Worm (Caenorhabditis elegans) whole organism, late embryonic: ENCODE results near the gene gldi-2.

ENCODE experiments used
- C08G9.2 ChIP-seq: sonication (generic microtip); optimal IDR thresholded peaks from 2 replicates; lab custom pipeline; 2016; ENCODE audit warnings: mild to moderate bottlenecking, missing genetic modification characterization, moderate library complexity, missing compliant biosample characterization
- C38D4.7 ChIP-seq: fragments of 200-800 bp; sonication (Bioruptor generic); optimal IDR thresholded peaks from 2 replicates; lab custom pipeline; 2018; ENCODE audit warnings: mild to moderate bottlenecking, missing genetic modification characterization, moderate library complexity, missing compliant biosample characterization
- K02D7.2 ChIP-seq: sonication (generic microtip); optimal IDR thresholded peaks from 2 replicates; lab custom pipeline; 2017; ENCODE audit warnings: mild to moderate bottlenecking, missing genetic modification characterization, missing compliant biosample characterization
- K09A11.1 ChIP-seq: sonication (generic microtip); optimal IDR thresholded peaks from 2 replicates; lab custom pipeline; 2017; ENCODE audit warnings: antibody characterized with exemption, mild to moderate bottlenecking, missing genetic modification characterization, missing compliant biosample characterization; ENCODE audit not compliant: insufficient read depth
- T23F11.4 ChIP-seq: fragments of 200-800 bp; sonication (Bioruptor generic); optimal IDR thresholded peaks from 2 replicates; lab custom pipeline; 2018; ENCODE audit warnings: mild to moderate bottlenecking, missing genetic modification characterization, missing compliant biosample characterization
- ahr-1 ChIP-seq: sonication (generic microtip); optimal IDR thresholded peaks from 2 replicates; lab custom pipeline; 2016; ENCODE audit warnings: missing genetic modification characterization, missing compliant biosample characterization
- ama-1 ChIP-seq: fragments of 150-350 bp; optimal IDR thresholded peaks from 2 replicates; lab custom pipeline; 2014
- ceh-14 ChIP-seq: sonication (generic microtip); optimal IDR thresholded peaks from 2 replicates; lab custom pipeline; 2016; ENCODE audit warnings: missing genotype, missing genetic modification characterization, missing compliant biosample characterization
- ceh-18 ChIP-seq: sonication (generic microtip); optimal IDR thresholded peaks from 2 replicates; lab custom pipeline; 2016; ENCODE audit warnings: missing genetic modification characterization, missing compliant biosample characterization
- ceh-22 ChIP-seq: sonication (generic microtip); optimal IDR thresholded peaks from 2 replicates; lab custom pipeline; 2017; ENCODE audit warnings: missing biosample characterization, missing genetic modification characterization
- ceh-24 ChIP-seq: sonication (generic microtip); optimal IDR thresholded peaks from 2 replicates; lab custom pipeline; 2016; ENCODE audit warnings: mild to moderate bottlenecking, missing genetic modification characterization, missing compliant biosample characterization
- ceh-31 ChIP-seq: sonication (generic microtip); optimal IDR thresholded peaks from 2 replicates; lab custom pipeline; 2016; ENCODE audit warnings: missing genetic modification characterization, missing compliant biosample characterization
- ceh-45 ChIP-seq: fragments of 200-800 bp; sonication (Bioruptor generic); IDR thresholded peaks from 2 replicates; pipeline ENCODE4 v1.3.6; 2022; ENCODE audit warnings: missing genetic modification reagents, missing genetic modification characterization, missing compliant biosample characterization
- ceh-9 ChIP-seq: sonication (generic microtip); optimal IDR thresholded peaks from 2 replicates; lab custom pipeline; 2016; ENCODE audit warnings: mild to moderate bottlenecking, missing genetic modification characterization, inconsistent platforms, missing compliant biosample characterization
- dmd-4 ChIP-seq: sonication (generic microtip); optimal IDR thresholded peaks from 2 replicates; lab custom pipeline; 2016; ENCODE audit warnings: borderline replicate concordance, missing genetic modification characterization, missing compliant biosample characterization
- elt-2 ChIP-seq: sonication (generic microtip); optimal IDR thresholded peaks from 2 replicates; lab custom pipeline; 2016; ENCODE audit warnings: missing genetic modification reagents, missing genetic modification characterization, missing compliant biosample characterization
- elt-4 ChIP-seq: sonication (generic microtip); optimal IDR thresholded peaks from 2 replicates; lab custom pipeline; 2016; ENCODE audit warnings: missing genetic modification characterization, missing compliant biosample characterization
- eyg-1 ChIP-seq: sonication (generic microtip); optimal IDR thresholded peaks from 2 replicates; lab custom pipeline; 2016; ENCODE audit warnings: missing genotype, missing genetic modification characterization, missing compliant biosample characterization
- fax-1 ChIP-seq: sonication (generic microtip); optimal IDR thresholded peaks from 2 replicates; lab custom pipeline; 2016; ENCODE audit warnings: missing genotype, missing genetic modification characterization, missing compliant biosample characterization
- fkh-6 ChIP-seq: sonication (generic microtip); optimal IDR thresholded peaks from 2 replicates; lab custom pipeline; 2016; ENCODE audit warnings: missing genetic modification characterization, missing compliant biosample characterization
- gmeb-2 ChIP-seq: sonication (generic microtip); optimal IDR thresholded peaks from 2 replicates; lab custom pipeline; 2016; ENCODE audit warnings: missing genetic modification characterization, inconsistent platforms, missing compliant biosample characterization
- hlh-13 ChIP-seq: fragments of 200-800 bp; sonication (Bioruptor generic); optimal IDR thresholded peaks from 2 replicates; lab custom pipeline; 2018; ENCODE audit warnings: mild to moderate bottlenecking, missing genetic modification characterization, missing compliant biosample characterization
- hlh-15 ChIP-seq: sonication (generic microtip); optimal IDR thresholded peaks from 2 replicates; lab custom pipeline; 2016; ENCODE audit warnings: missing genetic modification characterization, missing compliant biosample characterization
- hlh-30 ChIP-seq: sonication (generic microtip); optimal IDR thresholded peaks from 2 replicates; lab custom pipeline; 2017; ENCODE audit warnings: antibody characterized with exemption, missing genetic modification characterization, missing compliant biosample characterization; ENCODE audit not compliant: insufficient read depth
- hlh-6 ChIP-seq: sonication (generic microtip); optimal IDR thresholded peaks from 2 replicates; lab custom pipeline; 2016; ENCODE audit warnings: missing genotype, missing genetic modification characterization, missing compliant biosample characterization
- madf-2 ChIP-seq: sonication (generic microtip); optimal IDR thresholded peaks from 2 replicates; lab custom pipeline; 2017; ENCODE audit warnings: missing genetic modification characterization, missing compliant biosample characterization
- mec-3 ChIP-seq: sonication (generic microtip); optimal IDR thresholded peaks from 2 replicates; lab custom pipeline; 2016; ENCODE audit warnings: borderline replicate concordance, missing genetic modification characterization, missing compliant biosample characterization
- nhr-11 ChIP-seq: fragments of 150-350 bp; optimal IDR thresholded peaks from 2 replicates; lab custom pipeline; 2014; ENCODE audit warnings: missing biosample characterization, missing genetic modification characterization
- nhr-232 ChIP-seq: sonication (generic microtip); optimal IDR thresholded peaks from 2 replicates; lab custom pipeline; 2016; ENCODE audit warnings: missing genetic modification characterization, missing compliant biosample characterization
- odd-2 ChIP-seq: sonication (generic microtip); optimal IDR thresholded peaks from 2 replicates; lab custom pipeline; 2017; ENCODE audit warnings: antibody characterized with exemption, mild to moderate bottlenecking, missing genetic modification characterization, missing compliant biosample characterization
- pat-9 ChIP-seq: fragments of 200-800 bp; sonication (Bioruptor generic); optimal IDR thresholded peaks from 2 replicates; lab custom pipeline; 2018; ENCODE audit warnings: mild to moderate bottlenecking, missing genetic modification characterization, moderate library complexity, missing compliant biosample characterization
- pax-1 ChIP-seq: fragments of 150-350 bp; optimal IDR thresholded peaks from 2 replicates; lab custom pipeline; 2014; ENCODE audit warnings: missing biosample characterization, missing genetic modification characterization
- pha-2 ChIP-seq: sonication (generic microtip); optimal IDR thresholded peaks from 2 replicates; lab custom pipeline; 2017; ENCODE audit warnings: mild to moderate bottlenecking, missing genetic modification characterization, missing compliant biosample characterization
- pha-4 ChIP-seq: fragments of 150-350 bp; optimal IDR thresholded peaks from 2 replicates; lab custom pipeline; 2018; ENCODE audit warnings: missing biosample characterization, missing genetic modification reagents, missing genetic modification characterization
- pqm-1 ChIP-seq: sonication (generic microtip); optimal IDR thresholded peaks from 2 replicates; lab custom pipeline; 2016; ENCODE audit warnings: missing genetic modification characterization, missing compliant biosample characterization
- pros-1 ChIP-seq: fragments of 150-350 bp; optimal IDR thresholded peaks from 2 replicates; lab custom pipeline; 2014; ENCODE audit warnings: missing biosample characterization, missing genetic modification reagents, missing genetic modification characterization
- ref-2 ChIP-seq: sonication (generic microtip); optimal IDR thresholded peaks from 2 replicates; lab custom pipeline; 2016; ENCODE audit warnings: missing genetic modification characterization, missing compliant biosample characterization
- rnt-1 ChIP-seq: sonication (generic microtip); optimal IDR thresholded peaks from 2 replicates; lab custom pipeline; 2016; ENCODE audit warnings: missing genetic modification characterization, missing compliant biosample characterization
- sdc-2 ChIP-seq: sonication (generic microtip); optimal IDR thresholded peaks from 2 replicates; lab custom pipeline; 2016; ENCODE audit warnings: missing genotype, missing genetic modification characterization, missing compliant biosample characterization
- syd-9 ChIP-seq: sonication (generic microtip); optimal IDR thresholded peaks from 2 replicates; lab custom pipeline; 2016; ENCODE audit warnings: mild to moderate bottlenecking, missing genetic modification characterization, moderate library complexity, missing compliant biosample characterization
- tbx-2 ChIP-seq: sonication (generic microtip); optimal IDR thresholded peaks from 2 replicates; lab custom pipeline; 2016; ENCODE audit warnings: missing genetic modification characterization, missing compliant biosample characterization
- tbx-7 ChIP-seq: sonication (generic microtip); optimal IDR thresholded peaks from 2 replicates; lab custom pipeline; 2016; ENCODE audit warnings: missing genotype, missing genetic modification characterization, missing compliant biosample characterization
- unc-42 ChIP-seq: sonication (generic microtip); optimal IDR thresholded peaks from 2 replicates; lab custom pipeline; 2016; ENCODE audit warnings: missing genotype, missing genetic modification characterization, missing compliant biosample characterization
- unc-55 ChIP-seq: sonication (generic microtip); optimal IDR thresholded peaks from 2 replicates; lab custom pipeline; 2017; ENCODE audit warnings: missing biosample characterization, missing genetic modification reagents, missing genetic modification characterization
- unc-86 ChIP-seq: sonication (generic microtip); optimal IDR thresholded peaks from 2 replicates; lab custom pipeline; 2016; ENCODE audit warnings: missing genetic modification characterization, missing compliant biosample characterization
- zip-5 ChIP-seq: sonication (generic microtip); optimal IDR thresholded peaks from 2 replicates; lab custom pipeline; 2016; ENCODE audit warnings: missing genetic modification characterization, missing compliant biosample characterization

gldi-2 gene

ce11 chrII:6832207-6832606 is 49.0 kb downstream of the gldi-2 start:
- peak; percentile 13 for TF ChIP-seq unc-42 (tag; lab: Kevin White, UChicago)
- TF ChIP-seq hlh-13 (GFP tag; lab: Kevin White, UChicago) = no peak

- TF ChIP-seq pat-9 (no peak), K02D7.2 (tag; lab: Kevin White, UChicago) (no peak), C08G9.2 (tag; lab: Kevin White, UChicago) (peak; percentile 27), dmd-4 (tag; lab: Kevin White, UChicago) (no peak), syd-9 (tag; lab: Kevin White, UChicago) (no peak), nhr-232 (tag; lab: Kevin White, UChicago) (no peak), elt-4 (no peak), ceh-22 (tag; lab: Kevin White, UChicago) (no peak), T23F11.4 (no peak), hlh-13 (GFP tag; lab: Kevin White, UChicago) (no peak), unc-55 (GFP tag; lab: Kevin White, UChicago) (no peak), sdc-2 (tag; lab: Kevin White, UChicago) (no peak), pha-2 (peak; percentile 19), tbx-2 (peak; percentile 17), elt-2 (tag; lab: Kevin White, UChicago) (peak; percentile 32), fax-1 (tag; lab: Kevin White, UChicago) (no peak), madf-2 (no peak), ref-2 (tag; lab: Kevin White, UChicago) (no peak), hlh-6 (tag; lab: Kevin White, UChicago) (peak; percentile 13), ceh-18 (tag; lab: Kevin White, UChicago) (peak; percentile 39), ahr-1 (tag; lab: Kevin White, UChicago) (no peak), fkh-6 (tag; lab: Kevin White, UChicago) (no peak), ceh-24 (no peak), rnt-1 (tag; lab: Kevin White, UChicago) (peak; percentile 40), ceh-31 (tag; lab: Kevin White, UChicago) (peak; percentile 17), zip-5 (tag; lab: Kevin White, UChicago) (no peak), ceh-14 (tag; lab: Kevin White, UChicago) (peak; percentile 13), unc-86 (tag; lab: Kevin White, UChicago) (no peak)
Measured at ce11 chrII:6832695-6833389, 49.6 kb downstream of the gldi-2 start.

ce11 chrII:6833781-6834339 is 50.6 kb downstream of the gldi-2 start:
- TF ChIP-seq C08G9.2 (tag; lab: Kevin White, UChicago) (peak; percentile 4), hlh-30 (peak; percentile 63), unc-42 (tag; lab: Kevin White, UChicago) (no peak), nhr-11 (tag; lab: Kevin White, UChicago) (no peak), pha-2 (no peak), syd-9 (tag; lab: Kevin White, UChicago) (no peak), pqm-1 (no peak), pat-9 (no peak), ahr-1 (tag; lab: Kevin White, UChicago) (no peak), K09A11.1 (tag; lab: Kevin White, UChicago) (no peak), pax-1 (tag; lab: Kevin White, UChicago) (no peak), fax-1 (tag; lab: Kevin White, UChicago) (no peak), hlh-13 (GFP tag; lab: Kevin White, UChicago) (no peak), elt-2 (tag; lab: Kevin White, UChicago) (no peak), hlh-15 (tag; lab: Kevin White, UChicago) (no peak), eyg-1 (no peak), tbx-7 (no peak), zip-5 (tag; lab: Kevin White, UChicago) (no peak), odd-2 (tag; lab: Kevin White, UChicago) (no peak), gmeb-2 (tag; lab: Kevin White, UChicago) (no peak), ama-1 (no peak), fkh-6 (tag; lab: Kevin White, UChicago) (no peak), ceh-9 (no peak), C38D4.7 (GFP tag; lab: Kevin White, UChicago) (no peak), unc-86 (tag; lab: Kevin White, UChicago) (no peak), pros-1 (tag; lab: Kevin White, UChicago) (no peak), pha-4 (tag; lab: Kevin White, UChicago) (no peak), ceh-45 (GFP tag; lab: Robert Waterston, UW) (no peak), tbx-2 (peak; percentile 1), ceh-31 (tag; lab: Kevin White, UChicago) (peak; percentile 18), mec-3 (tag; lab: Kevin White, UChicago) (no peak)
